Worm (Caenorhabditis elegans): ENCODE measurements around the gene T06E6.1.

The T06E6.1 gene

DNA sequence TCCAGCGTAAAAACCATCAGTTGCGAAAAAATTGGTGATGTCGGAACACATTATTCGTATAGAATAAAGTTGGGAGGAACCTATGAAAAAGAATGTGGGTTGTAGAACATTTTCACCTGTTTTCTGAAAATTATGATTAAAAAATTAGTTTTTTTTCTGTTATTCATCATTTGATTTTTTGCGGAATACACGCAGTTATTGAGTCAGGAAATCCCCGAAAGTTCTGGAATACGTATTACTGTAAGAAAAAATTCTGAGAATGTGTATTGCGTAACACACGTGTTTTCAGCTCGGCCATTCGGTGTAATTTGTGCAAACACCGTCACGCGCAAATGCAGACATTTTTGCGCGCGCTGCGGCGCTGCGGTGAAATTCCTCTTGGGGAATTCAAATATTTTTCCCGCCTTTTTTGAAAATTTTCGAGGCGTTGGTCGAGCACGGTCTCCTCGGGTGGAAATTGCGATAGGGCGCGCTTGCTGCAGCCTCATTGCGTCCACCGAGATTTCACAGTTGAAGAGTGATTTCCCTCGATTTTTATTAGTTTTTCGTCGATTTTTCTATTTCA lies 5.9 kb downstream of the T06E6.1 start, which contains the start of gene srh-170:
TSS of gene srh-170 (minus strand) at position 51 of the 565 bp plus-strand sequence.
- TF ChIP-seq drap-1 (GFP tag; optimal IDR thresholded peaks at IDR 0.05), result no peak
- TF ChIP-seq sptf-1 (tag; optimal IDR thresholded peaks at IDR 0.05), result no peak
- TF ChIP-seq elt-1 (tag; optimal IDR thresholded peaks at IDR 0.05; ENCODE audit: borderline replicate concordance, insufficient read depth), result no peak
- TF ChIP-seq zip-8 (tag; optimal IDR thresholded peaks at IDR 0.05), result peak; percentile 19

DNA sequence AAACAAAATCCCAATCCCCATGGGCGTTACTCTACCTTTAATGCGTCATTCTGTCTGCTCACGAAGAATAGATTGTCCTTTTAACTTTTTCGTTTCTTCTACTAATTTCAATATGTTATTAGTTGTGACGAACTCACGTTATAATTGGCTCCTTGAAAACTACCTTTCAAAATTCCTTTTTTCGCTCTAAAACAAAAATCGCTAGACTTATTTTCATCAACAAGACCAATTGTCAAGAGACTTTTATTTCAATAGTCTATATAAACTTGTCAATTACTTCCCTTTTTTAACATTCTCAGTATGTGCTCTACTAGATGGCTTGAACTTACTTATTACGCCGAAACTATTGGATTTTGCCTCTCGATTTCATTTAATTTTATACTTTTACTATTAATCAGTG lies 10.0 kb downstream of the T06E6.1 start, which contains the start of gene str-102:
TSS of gene str-102 (plus strand) at position 301 of the 400 bp plus-strand sequence.
- TF ChIP-seq mls-2 (tag; optimal IDR thresholded peaks at IDR 0.05), result no peak
- TF ChIP-seq nhr-2 (tag; optimal IDR thresholded peaks at IDR 0.05), result no peak
- no peak for TF ChIP-seq ces-1 (GFP tag; optimal IDR thresholded peaks at IDR 0.05)
- TF ChIP-seq lin-13 (tag; optimal IDR thresholded peaks at IDR 0.05), result no peak
- TF ChIP-seq unc-120 (tag; optimal IDR thresholded peaks at IDR 0.05; ENCODE audit: poor library complexity, severe bottlenecking), result no peak
- no peak for TF ChIP-seq lin-32 (GFP tag; optimal IDR thresholded peaks at IDR 0.05)
- no peak for TF ChIP-seq M03D4.4 (tag; optimal IDR thresholded peaks at IDR 0.05)
- TF ChIP-seq nhr-12 (tag; optimal IDR thresholded peaks at IDR 0.05), result no peak
- no peak for TF ChIP-seq sptf-1 (tag; optimal IDR thresholded peaks at IDR 0.05)
- TF ChIP-seq drap-1 (GFP tag; optimal IDR thresholded peaks at IDR 0.05), result no peak
- no peak for TF ChIP-seq tbx-8 (GFP tag; optimal IDR thresholded peaks at IDR 0.05)
- TF ChIP-seq nhr-237 (tag; optimal IDR thresholded peaks at IDR 0.05), result no peak

DNA sequence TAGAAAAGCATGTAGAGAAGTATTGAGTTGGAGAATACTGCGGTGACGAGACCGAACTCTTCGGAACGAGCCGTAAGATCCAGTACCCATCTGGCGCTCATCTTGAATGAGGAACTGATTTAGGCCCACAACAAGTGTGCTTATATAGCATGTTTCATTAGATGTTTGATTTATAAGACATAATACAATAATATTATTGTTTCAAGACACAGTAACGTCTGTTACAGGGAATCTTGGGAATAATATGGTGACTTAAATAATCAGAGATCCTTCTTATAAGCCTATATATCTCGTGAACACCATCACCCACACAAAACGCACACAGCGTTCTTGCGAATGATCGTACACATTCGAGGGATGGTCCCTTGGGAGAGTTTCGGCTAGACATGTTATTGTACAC lies 11.0 kb downstream of the T06E6.1 start, which contains the start of gene str-88:
TSS of gene str-88 (minus strand) at position 101 of the 400 bp plus-strand sequence.
- no peak for TF ChIP-seq mep-1 (tag; optimal IDR thresholded peaks at IDR 0.05)
- TF ChIP-seq ztf-11 (tag; optimal IDR thresholded peaks at IDR 0.05), result no peak
- TF ChIP-seq nhr-76 (tag; optimal IDR thresholded peaks at IDR 0.05), result no peak
- no peak for TF ChIP-seq sptf-1 (tag; optimal IDR thresholded peaks at IDR 0.05)
- no peak for TF ChIP-seq zip-8 (tag; optimal IDR thresholded peaks at IDR 0.05)
- TF ChIP-seq nhr-237 (tag; optimal IDR thresholded peaks at IDR 0.05), result no peak
- TF ChIP-seq cnd-1 (tag; optimal IDR thresholded peaks at IDR 0.05), result no peak
- no peak for TF ChIP-seq unc-120 (tag; optimal IDR thresholded peaks at IDR 0.05; ENCODE audit: poor library complexity, severe bottlenecking)
- no peak for TF ChIP-seq sem-2 (GFP tag; optimal IDR thresholded peaks at IDR 0.05)
- TF ChIP-seq ham-2 (GFP tag; optimal IDR thresholded peaks at IDR 0.05), result no peak
- TF ChIP-seq bed-3 (GFP tag; optimal IDR thresholded peaks at IDR 0.05), result no peak
- TF ChIP-seq blmp-1 (tag; optimal IDR thresholded peaks at IDR 0.05), result no peak
- TF ChIP-seq elt-3 (tag; optimal IDR thresholded peaks at IDR 0.05), result no peak

- TF ChIP-seq sptf-1 (tag; optimal IDR thresholded peaks at IDR 0.05) (no peak), nhr-76 (tag; optimal IDR thresholded peaks at IDR 0.05) (no peak), lin-13 (tag; optimal IDR thresholded peaks at IDR 0.05) (no peak), flh-1 (GFP tag; optimal IDR thresholded peaks at IDR 0.05) (no peak), blmp-1 (tag; optimal IDR thresholded peaks at IDR 0.05) (no peak), drap-1 (GFP tag; optimal IDR thresholded peaks at IDR 0.05) (no peak), ces-1 (GFP tag; optimal IDR thresholded peaks at IDR 0.05) (no peak), nhr-237 (tag; optimal IDR thresholded peaks at IDR 0.05) (no peak), unc-39 (tag; optimal IDR thresholded peaks at IDR 0.05) (no peak), unc-62 (GFP tag; optimal IDR thresholded peaks at IDR 0.05) (no peak), ceh-43 (GFP tag; optimal IDR thresholded peaks at IDR 0.05) (no peak), elt-3 (tag; optimal IDR thresholded peaks at IDR 0.05) (no peak), cnd-1 (tag; optimal IDR thresholded peaks at IDR 0.05) (no peak), ztf-11 (tag; optimal IDR thresholded peaks at IDR 0.05) (no peak), ceh-83 (GFP tag; optimal IDR thresholded peaks at IDR 0.05) (no peak), sem-2 (GFP tag; optimal IDR thresholded peaks at IDR 0.05) (no peak), ham-2 (GFP tag; optimal IDR thresholded peaks at IDR 0.05) (no peak), bed-3 (GFP tag; optimal IDR thresholded peaks at IDR 0.05) (no peak), nhr-2 (tag; optimal IDR thresholded peaks at IDR 0.05) (no peak)
These were observed 13.9 kb downstream of the T06E6.1 start, which contains the start of gene dhs-23 for ce11 chrV:15380857-15381256. dhs-23 (plus strand) TSS chrV:15381219.

ce11 chrV:15379817-15380216 lies 14.9 kb downstream of the T06E6.1 start, which contains the start of gene srh-251:
srh-251 (minus strand) TSS chrV:15379917.
- TF ChIP-seq bed-3 (GFP tag; optimal IDR thresholded peaks at IDR 0.05) (no peak), lin-32 (GFP tag; optimal IDR thresholded peaks at IDR 0.05) (no peak), drap-1 (GFP tag; optimal IDR thresholded peaks at IDR 0.05) (no peak), nhr-76 (tag; optimal IDR thresholded peaks at IDR 0.05) (no peak), elt-3 (tag; optimal IDR thresholded peaks at IDR 0.05) (no peak), elt-1 (tag; optimal IDR thresholded peaks at IDR 0.05; ENCODE audit: borderline replicate concordance, insufficient read depth) (no peak), mep-1 (tag; optimal IDR thresholded peaks at IDR 0.05) (no peak), ceh-39 (tag; optimal IDR thresholded peaks at IDR 0.05) (no peak), ceh-83 (GFP tag; optimal IDR thresholded peaks at IDR 0.05) (no peak), cnd-1 (tag; optimal IDR thresholded peaks at IDR 0.05) (no peak), M03D4.4 (tag; optimal IDR thresholded peaks at IDR 0.05) (no peak), nhr-2 (tag; optimal IDR thresholded peaks at IDR 0.05) (no peak), lsy-2 (tag; optimal IDR thresholded peaks at IDR 0.05) (no peak)

All from whole organism, mixed stage, embryonic.